Worm (Caenorhabditis elegans) whole organism, L1 larva: ENCODE data around the gene fbxa-62.

Experiments
- C04F5.9 ChIP-seq: sonication (generic microtip); optimal IDR thresholded peaks from 2 replicates; lab custom pipeline; 2016; ENCODE audit warnings: missing genetic modification characterization, missing compliant biosample characterization
- ces-1 ChIP-seq: fragments of 150-350 bp; optimal IDR thresholded peaks from 2 replicates; lab custom pipeline; 2014; ENCODE audit warnings: missing biosample characterization, missing genetic modification reagents, missing genetic modification characterization
- elt-3 ChIP-seq, 6 experiments: fragments of 150-350 bp in 1 of 6; sonication (generic microtip); optimal IDR thresholded peaks; 2 replicates each; lab custom pipeline; 2017 to 2018; ENCODE audit warnings: missing biosample characterization in 6 of 6, missing genetic modification characterization in 6 of 6, inconsistent platforms in 1 of 6
- mep-1 ChIP-seq: fragments of 150-350 bp; optimal IDR thresholded peaks from 2 replicates; lab custom pipeline; 2014; ENCODE audit warnings: missing biosample characterization, missing genetic modification characterization
- nhr-11 ChIP-seq: fragments of 150-350 bp; optimal IDR thresholded peaks from 2 replicates; lab custom pipeline; 2014; ENCODE audit warnings: missing biosample characterization, missing genetic modification characterization
- nhr-90 ChIP-seq: sonication (generic microtip); optimal IDR thresholded peaks from 2 replicates; lab custom pipeline; 2016; ENCODE audit warnings: mild to moderate bottlenecking, missing genetic modification characterization, missing compliant biosample characterization; ENCODE audit not compliant: poor library complexity
- unc-130 ChIP-seq: fragments of 150-350 bp; optimal IDR thresholded peaks from 2 replicates; lab custom pipeline; 2017; ENCODE audit warnings: missing biosample characterization, missing genetic modification characterization, inconsistent platforms
- zag-1 ChIP-seq: fragments of 150-350 bp; optimal IDR thresholded peaks from 2 replicates; lab custom pipeline; 2014; ENCODE audit warnings: missing biosample characterization, missing genetic modification characterization

DNA sequence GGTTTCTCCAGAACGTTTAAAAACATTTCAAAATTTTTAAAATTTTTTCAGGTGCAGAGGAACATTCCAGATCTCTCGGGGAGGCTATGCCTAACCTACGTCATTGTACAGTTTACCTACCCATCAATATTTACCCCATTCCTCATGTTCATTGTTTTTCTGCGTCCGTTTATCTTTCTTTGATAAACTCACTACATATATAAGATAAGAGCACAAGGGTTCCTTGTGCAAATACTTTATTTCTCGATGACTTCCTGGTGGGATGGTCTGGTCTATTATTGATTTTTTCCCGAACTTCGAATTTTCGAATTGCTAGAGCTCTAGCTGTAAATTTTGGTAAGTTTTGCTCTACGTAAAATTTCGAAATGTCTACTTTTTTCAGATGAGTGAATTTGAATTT lies 5.9 kb downstream of the fbxa-62 start:
- TF ChIP-seq unc-130 (tag; lab: Kevin White, UChicago) (no peak), nhr-90 (tag; lab: Kevin White, UChicago) (no peak), mep-1 (tag; lab: Kevin White, UChicago) (no peak), nhr-11 (tag; lab: Kevin White, UChicago) (no peak), zag-1 (tag; lab: Kevin White, UChicago) (no peak), elt-3 (tag; optimal IDR thresholded peaks at IDR 0.05; lab: Kevin White, UChicago) (no peak), ces-1 (GFP tag; lab: Kevin White, UChicago) (no peak), C04F5.9 (no peak)
